Worm (Caenorhabditis elegans) whole organism, L1 larva: ENCODE results near the gene F27E5.7.

Source experiments
- aly-2 ChIP-seq: fragments of 150-350 bp; optimal IDR thresholded peaks from 2 replicates; lab custom pipeline; 2014; ENCODE audit warnings: missing biosample characterization, missing genetic modification characterization
- lin-39 ChIP-seq: fragments of 150-350 bp; optimal IDR thresholded peaks from 2 replicates; lab custom pipeline; 2014; ENCODE audit warnings: missing biosample characterization, missing genetic modification reagents, missing genetic modification characterization
- nhr-12 ChIP-seq: sonication (generic microtip); optimal IDR thresholded peaks from 2 replicates; lab custom pipeline; 2017; ENCODE audit warnings: missing biosample characterization, missing genetic modification characterization
- nhr-237 ChIP-seq: fragments of 150-350 bp; optimal IDR thresholded peaks from 2 replicates; lab custom pipeline; 2014; ENCODE audit warnings: missing biosample characterization, missing genetic modification characterization
- unc-98 ChIP-seq: fragments of 200-800 bp; sonication (Bioruptor generic); IDR thresholded peaks from 2 replicates; pipeline ENCODE4 v1.3.6; 2022; ENCODE audit warnings: missing genetic modification characterization, missing compliant biosample characterization
- ztf-11 ChIP-seq, 2 experiments: sonication (generic microtip); optimal IDR thresholded peaks; 2 replicates each; lab custom pipeline; 2016 to 2017; ENCODE audit warnings: missing genetic modification characterization in 2 of 2, missing biosample characterization in 1 of 2, missing compliant biosample characterization in 1 of 2

ce11 chrII:10146488-10146887 lies 23.9 kb downstream of the F27E5.7 start, which contains the start of gene pax-3:
- TF ChIP-seq ztf-11 (tag; optimal IDR thresholded peaks at IDR 0.05; lab: Kevin White, UChicago) (no peak), nhr-237 (no peak), unc-98 (GFP tag; lab: Robert Waterston, UW) (no peak), aly-2 (no peak), nhr-12 (no peak), lin-39 (tag; lab: Kevin White, UChicago) (no peak)
